Worm (Caenorhabditis elegans): ENCODE results near the gene F20G2.3.
A peak's percentile ranks its signal among the peaks of the same experiment; 100 is the strongest.

The F20G2.3 gene

DNA sequence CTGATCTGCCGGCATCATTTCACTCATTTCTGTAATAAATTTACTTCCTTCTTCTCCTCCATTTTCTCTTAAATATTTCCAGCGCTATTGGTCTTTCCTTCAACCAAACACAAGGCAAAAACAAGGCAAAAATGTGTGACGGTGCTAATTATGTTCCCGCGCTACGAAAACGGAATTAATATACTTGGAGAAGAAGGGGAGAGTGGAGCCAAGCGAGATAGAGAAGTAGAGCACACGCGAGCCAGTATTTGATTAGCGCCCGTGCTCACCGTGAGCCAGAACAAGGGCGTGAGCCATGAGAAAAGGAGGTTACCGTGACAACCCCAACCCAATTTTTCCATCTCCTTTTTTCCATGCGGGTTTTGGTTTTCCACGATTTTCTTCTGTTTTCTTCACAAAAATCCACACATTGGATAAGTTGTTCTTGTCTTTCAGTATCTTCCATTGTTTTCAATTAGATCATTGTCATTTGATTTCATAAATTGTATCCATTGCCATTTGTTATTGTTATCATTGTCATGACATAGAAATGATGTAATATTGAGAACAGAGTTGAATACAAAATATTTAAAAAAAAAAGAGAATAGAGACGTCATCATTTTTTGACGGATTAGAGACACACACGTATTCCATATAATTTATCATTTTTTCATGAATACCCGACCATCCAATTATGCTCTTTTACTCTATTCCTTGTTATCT lies 5.7 kb downstream of the F20G2.3 start, which contains the start of gene F20G2.6 (continued):
- TF ChIP-seq ama-1 (optimal IDR thresholded peaks at IDR 0.05), result no peak
- peak; percentile 63 for TF ChIP-seq fkh-8 (tag; optimal IDR thresholded peaks at IDR 0.05)
- peak; percentile 56 for TF ChIP-seq dsc-1 (tag; optimal IDR thresholded peaks at IDR 0.05)
- TF ChIP-seq hlh-4 (tag; optimal IDR thresholded peaks at IDR 0.05), result no peak

DNA sequence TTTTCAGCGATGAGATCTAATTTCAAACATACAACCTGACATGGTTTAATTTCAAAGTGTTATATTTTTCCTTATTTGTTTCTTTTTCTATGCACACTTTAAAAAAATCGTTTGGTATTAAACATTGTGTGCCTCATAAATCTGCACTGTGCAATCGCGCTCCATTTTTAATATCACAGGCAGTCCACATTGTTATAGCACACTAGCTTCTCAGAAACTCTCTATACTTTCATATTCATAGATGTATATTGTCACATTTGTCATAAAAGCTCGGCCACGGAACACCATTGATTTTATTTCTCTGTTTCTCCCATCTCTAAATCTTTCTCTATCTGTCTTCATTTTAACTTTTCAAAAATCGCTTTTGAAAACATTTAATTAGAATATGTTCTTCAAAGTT lies 10.9 kb downstream of the F20G2.3 start:
- TF ChIP-seq nhr-28 (tag; optimal IDR thresholded peaks at IDR 0.05) (no peak), unc-98 (GFP tag; IDR thresholded peaks at IDR 0.05) (no peak), ztf-11 (tag; optimal IDR thresholded peaks at IDR 0.05) (no peak), ceh-8 (GFP tag; optimal IDR thresholded peaks at IDR 0.05) (no peak), pqm-1 (tag; optimal IDR thresholded peaks at IDR 0.05) (no peak), Y116A8C.19 (tag; optimal IDR thresholded peaks at IDR 0.05; ENCODE audit: borderline replicate concordance) (no peak), nhr-12 (tag; optimal IDR thresholded peaks at IDR 0.05) (no peak), mef-2 (tag; optimal IDR thresholded peaks at IDR 0.05) (no peak), nhr-71 (tag; optimal IDR thresholded peaks at IDR 0.05) (peak; percentile 16), egl-27 (tag; optimal IDR thresholded peaks at IDR 0.05) (no peak), fkh-8 (tag; optimal IDR thresholded peaks at IDR 0.05) (peak; percentile 80), tlp-1 (tag; optimal IDR thresholded peaks at IDR 0.05) (no peak), pax-3 (tag; optimal IDR thresholded peaks at IDR 0.05) (no peak), blmp-1 (tag; optimal IDR thresholded peaks at IDR 0.05) (no peak), fkh-4 (tag; optimal IDR thresholded peaks at IDR 0.05; ENCODE audit: borderline replicate concordance) (no peak), ets-5 (GFP tag; IDR thresholded peaks at IDR 0.05) (no peak), elt-3 (tag; optimal IDR thresholded peaks at IDR 0.05) (no peak), sup-37 (GFP tag; optimal IDR thresholded peaks at IDR 0.05) (no peak), lsy-2 (tag; optimal IDR thresholded peaks at IDR 0.05) (peak in 1 of 2 experiments; percentile 46), nhr-237 (tag; optimal IDR thresholded peaks at IDR 0.05) (no peak), mep-1 (tag; optimal IDR thresholded peaks at IDR 0.05) (peak; percentile 34), sptf-1 (tag; optimal IDR thresholded peaks at IDR 0.05) (no peak), alr-1 (tag; optimal IDR thresholded peaks at IDR 0.05; ENCODE audit: borderline replicate concordance) (no peak), ceh-63 (GFP tag; optimal IDR thresholded peaks at IDR 0.05) (no peak), elt-2 (tag; optimal IDR thresholded peaks at IDR 0.05) (no peak), swsn-7 (tag; optimal IDR thresholded peaks at IDR 0.05) (no peak), mab-9 (GFP tag; IDR thresholded peaks at IDR 0.05) (no peak), dpl-1 (GFP tag; optimal IDR thresholded peaks at IDR 0.05) (peak in 1 of 3 experiments; percentile 51), pag-3 (tag; optimal IDR thresholded peaks at IDR 0.05; ENCODE audit: borderline replicate concordance, insufficient read depth) (no peak), irx-1 (tag; optimal IDR thresholded peaks at IDR 0.05) (no peak), ceh-88 (GFP tag; IDR thresholded peaks at IDR 0.05) (no peak), hlh-4 (tag; optimal IDR thresholded peaks at IDR 0.05) (no peak), nhr-11 (tag; optimal IDR thresholded peaks at IDR 0.05) (no peak), ceh-90 (tag; optimal IDR thresholded peaks at IDR 0.05) (no peak), dsc-1 (tag; optimal IDR thresholded peaks at IDR 0.05) (no peak), aly-2 (tag; optimal IDR thresholded peaks at IDR 0.05) (no peak), nhr-47 (tag; optimal IDR thresholded peaks at IDR 0.05) (no peak), fkh-10 (GFP tag; optimal IDR thresholded peaks at IDR 0.05) (no peak), fos-1 (tag; optimal IDR thresholded peaks at IDR 0.05) (no peak), rnt-1 (tag; optimal IDR thresholded peaks at IDR 0.05) (no peak), zag-1 (tag; optimal IDR thresholded peaks at IDR 0.05) (no peak), nhr-76 (tag; optimal IDR thresholded peaks at IDR 0.05) (no peak), lir-3 (tag; optimal IDR thresholded peaks at IDR 0.05; ENCODE audit: poor library complexity) (peak; percentile 28), zip-4 (GFP tag; optimal IDR thresholded peaks at IDR 0.05) (no peak), efl-3 (GFP tag; optimal IDR thresholded peaks at IDR 0.05) (no peak), lin-14 (GFP tag; optimal IDR thresholded peaks at IDR 0.05) (peak; percentile 73), F16B12.6 (tag; optimal IDR thresholded peaks at IDR 0.05) (no peak), grh-1 (GFP tag; IDR thresholded peaks at IDR 0.05) (no peak)
